Worm (Caenorhabditis elegans) whole organism, midembryonic: ENCODE data around the gene gid-2.

ENCODE experiments used
- T22C8.4 ChIP-seq: fragments of 200-800 bp; sonication (Bioruptor generic); IDR thresholded peaks from 2 replicates; pipeline ENCODE4 v1.3.6; 2022; ENCODE audit warnings: missing genetic modification characterization, missing compliant biosample characterization
- klf-2 ChIP-seq: fragments of 200-800 bp; sonication (Bioruptor generic); conservative IDR thresholded peaks from 2 replicates; pipeline ENCODE4 v1.3.6; 2022; ENCODE audit warnings: missing genetic modification reagents, missing genetic modification characterization, missing compliant biosample characterization
- med-1 ChIP-seq: sonication (generic microtip); optimal IDR thresholded peaks from 2 replicates; lab custom pipeline; 2017; ENCODE audit warnings: missing genetic modification characterization, mild to moderate bottlenecking, missing compliant biosample characterization, antibody characterized with exemption, missing genetic modification reagents; ENCODE audit not compliant: insufficient read depth
- ref-1 ChIP-seq: fragments of 200-800 bp; sonication (Bioruptor generic); conservative IDR thresholded peaks from 2 replicates; pipeline ENCODE4 v1.3.6; 2022; ENCODE audit warnings: missing genetic modification reagents, missing genetic modification characterization, missing compliant biosample characterization
- ztf-29 ChIP-seq: fragments of 200-800 bp; sonication (Bioruptor generic); IDR thresholded peaks from 2 replicates; pipeline ENCODE4 v1.3.6; 2022; ENCODE audit warnings: missing genetic modification reagents, missing genetic modification characterization, missing compliant biosample characterization

DNA sequence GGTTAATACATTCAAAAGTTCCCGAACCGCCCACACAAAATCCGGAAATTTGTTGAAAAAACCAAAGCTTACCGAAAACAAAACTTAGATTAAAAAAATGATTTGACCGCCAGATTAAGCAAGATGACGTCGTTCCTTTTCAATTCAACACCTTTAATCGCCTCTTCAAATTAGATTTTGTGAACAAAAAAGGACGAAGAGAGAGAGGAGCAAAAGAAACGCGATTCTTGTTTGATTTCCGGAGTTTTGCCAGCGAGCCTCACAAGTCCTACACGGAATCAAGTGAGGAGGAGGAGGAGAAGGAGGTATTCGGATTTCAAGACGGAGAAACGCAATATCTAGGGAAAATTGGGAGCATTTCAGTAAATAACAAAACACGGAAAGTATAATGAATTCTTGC is 18.7 kb upstream of the gid-2 start:
- TF ChIP-seq ztf-29 (GFP tag; lab: Robert Waterston, UW) (no peak), ref-1 (GFP tag; lab: Robert Waterston, UW) (no peak), klf-2 (GFP tag; lab: Robert Waterston, UW) (no peak), T22C8.4 (no peak), med-1 (GFP tag; lab: Kevin White, UChicago) (no peak)
